Worm (Caenorhabditis elegans): ENCODE results near the gene hum-6.

DNA sequence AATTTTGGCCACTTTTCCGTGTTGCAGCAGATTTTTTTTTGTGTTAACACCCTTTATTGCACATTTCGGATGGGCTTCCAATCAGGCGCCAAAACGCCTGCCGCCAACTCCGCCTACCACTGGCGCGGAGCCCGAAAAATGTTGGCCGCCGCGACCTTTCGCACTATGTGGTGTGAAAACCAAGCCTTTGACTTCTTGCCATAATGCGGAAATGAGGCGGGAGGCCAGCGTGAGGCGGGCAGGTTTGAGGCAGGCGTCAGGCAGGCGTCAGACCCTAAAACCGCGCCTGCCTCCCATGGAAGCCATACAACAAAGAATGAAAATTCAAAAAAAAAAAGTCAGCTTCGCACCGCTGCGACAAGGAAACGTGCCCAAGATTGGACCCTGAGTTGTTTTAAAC lies 14.0 kb downstream of the hum-6 start:
- no peak for TF ChIP-seq unc-62 (GFP tag; optimal IDR thresholded peaks at IDR 0.05)
- TF ChIP-seq F13H6.1 (tag; optimal IDR thresholded peaks at IDR 0.05) = no peak
- no peak for TF ChIP-seq nhr-11 (tag; optimal IDR thresholded peaks at IDR 0.05)
- TF ChIP-seq ztf-1 (GFP tag; conservative IDR thresholded peaks at IDR 0.05) = no peak
- no peak for TF ChIP-seq lin-13 (GFP tag; optimal IDR thresholded peaks at IDR 0.05)
- no peak for TF ChIP-seq nhr-6 (tag; optimal IDR thresholded peaks at IDR 0.05)
- no peak for TF ChIP-seq nhr-12 (tag; optimal IDR thresholded peaks at IDR 0.05)
- no peak for TF ChIP-seq egl-27 (tag; optimal IDR thresholded peaks at IDR 0.05)

Measured in whole organism, L2 larva.